Fruit fly (Drosophila melanogaster) whole organism, wandering third instar larva: ENCODE measurements around the gene Cep290.

Source experiments
- CG9705 ChIP-seq: fragments of 200-800 bp; sonication (Bioruptor generic); optimal IDR thresholded peaks from 2 replicates; lab custom pipeline; 2018; ENCODE audit warnings: missing biosample characterization, mild to moderate bottlenecking, missing genetic modification characterization
- br ChIP-seq: fragments of 200-800 bp; sonication (Bioruptor generic); optimal IDR thresholded peaks from 2 replicates; lab custom pipeline; 2016; ENCODE audit warnings: missing biosample characterization, missing genetic modification characterization
- dmrt93B ChIP-seq: fragments of 200-800 bp; sonication (Bioruptor generic); optimal IDR thresholded peaks from 2 replicates; lab custom pipeline; 2018; ENCODE audit warnings: missing biosample characterization, mild to moderate bottlenecking, missing genetic modification characterization
- lola ChIP-seq: fragments of >200 bp; optimal IDR thresholded peaks from 2 replicates; lab custom pipeline; 2017; ENCODE audit warnings: missing biosample characterization, missing genetic modification characterization
- pan ChIP-seq: fragments of >200 bp; optimal IDR thresholded peaks from 2 replicates; lab custom pipeline; 2017
- usp ChIP-seq: fragments of >200 bp; optimal IDR thresholded peaks from 2 replicates; lab custom pipeline; 2017; ENCODE audit warnings: missing biosample characterization, missing genetic modification characterization

DNA sequence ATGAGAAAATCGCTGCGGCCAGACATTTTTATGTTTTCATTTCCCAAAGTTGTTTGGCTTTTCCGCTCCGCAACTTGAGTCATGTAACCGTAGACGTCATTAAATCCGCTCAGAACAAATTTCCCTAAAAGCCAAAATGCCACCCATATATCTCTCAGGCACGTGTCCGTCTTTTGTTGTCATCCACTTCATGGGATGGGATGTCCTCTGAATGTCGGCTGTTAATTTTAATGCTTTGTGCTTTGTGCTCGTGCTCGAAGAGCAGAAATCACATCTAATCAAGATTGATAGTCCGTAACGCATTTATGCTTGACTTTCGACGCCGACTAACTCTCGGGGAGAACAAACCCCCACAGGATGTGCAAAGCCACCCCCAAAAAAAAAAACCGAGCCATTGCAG lies 48.7 kb upstream of the Cep290 start:
- TF ChIP-seq usp (GFP tag; lab: Kevin White, UChicago) (no peak), br (GFP tag; lab: Kevin White, UChicago) (no peak), lola (GFP tag; lab: Kevin White, UChicago) (no peak), pan (lab: Kevin White, UChicago) (no peak), dmrt93B (GFP tag; lab: Kevin White, UChicago) (no peak), CG9705 (GFP tag; lab: Kevin White, UChicago) (no peak)
